Fruit fly (Drosophila melanogaster) whole organism, embryonic: ENCODE results near the gene Bacc.

Experiments used
- Adf1 ChIP-seq: fragments of 200-800 bp; sonication (Bioruptor generic); IDR thresholded peaks from 2 replicates; pipeline ENCODE4 v1.3.6; 2022; ENCODE audit warnings: missing biosample characterization, missing genetic modification characterization
- BEAF-32 ChIP-seq: fragments of 200-800 bp; sonication (Bioruptor generic); optimal IDR thresholded peaks from 3 replicates; lab custom pipeline; 2017; ENCODE audit warnings: missing biosample characterization, missing genetic modification characterization, mild to moderate bottlenecking, moderate library complexity, missing genetic modification reagents
- CG11085 ChIP-seq: fragments of 200-800 bp; sonication (Bioruptor generic); IDR thresholded peaks from 2 replicates; pipeline ENCODE4 v1.3.6; 2022; ENCODE audit warnings: missing biosample characterization, missing genetic modification characterization
- CG11695 ChIP-seq: fragments of 200-800 bp; sonication (Bioruptor generic); IDR thresholded peaks from 3 replicates; pipeline ENCODE4 v1.3.6; 2022; ENCODE audit warnings: missing biosample characterization, missing genetic modification characterization
- CG12236 ChIP-seq: fragments of 200-800 bp; sonication (Bioruptor generic); optimal IDR thresholded peaks from 2 replicates; lab custom pipeline; 2016; ENCODE audit warnings: missing biosample characterization, missing genetic modification characterization
- CG13287 ChIP-seq: fragments of 200-800 bp; sonication (Bioruptor generic); IDR thresholded peaks from 2 replicates; pipeline ENCODE4 v1.3.6; 2022; ENCODE audit warnings: missing biosample characterization, missing genetic modification characterization; ENCODE audit not compliant: partially characterized antibody
- CG15514 ChIP-seq: fragments of 200-800 bp; sonication (Bioruptor generic); optimal IDR thresholded peaks from 3 replicates; lab custom pipeline; 2017; ENCODE audit warnings: missing biosample characterization, missing genetic modification characterization, mild to moderate bottlenecking, moderate library complexity, missing genetic modification reagents
- CG17385 ChIP-seq: fragments of 200-800 bp; sonication (Bioruptor generic); optimal IDR thresholded peaks from 3 replicates; lab custom pipeline; 2018; ENCODE audit warnings: missing biosample characterization, mild to moderate bottlenecking, missing genetic modification characterization
- CG2116 ChIP-seq: fragments of 200-800 bp; sonication (Bioruptor generic); optimal IDR thresholded peaks from 3 replicates; lab custom pipeline; 2018; ENCODE audit warnings: missing biosample characterization, mild to moderate bottlenecking, missing genetic modification characterization
- CG30020 ChIP-seq: fragments of 200-800 bp; optimal IDR thresholded peaks from 2 replicates; lab custom pipeline; 2019; ENCODE audit warnings: missing biosample characterization, mild to moderate bottlenecking, missing genetic modification characterization, moderate library complexity
- CG30403 ChIP-seq: fragments of 200-800 bp; sonication (Bioruptor generic); optimal IDR thresholded peaks from 3 replicates; lab custom pipeline; 2016; ENCODE audit warnings: missing biosample characterization, missing genetic modification characterization
- CG31365 ChIP-seq: fragments of 200-800 bp; sonication (Bioruptor generic); optimal IDR thresholded peaks from 2 replicates; lab custom pipeline; 2018; ENCODE audit warnings: missing biosample characterization, mild to moderate bottlenecking, missing genetic modification characterization
- CG3847 ChIP-seq: fragments of 200-800 bp; sonication (Bioruptor generic); IDR thresholded peaks from 2 replicates; pipeline ENCODE4 v1.3.6; 2022; ENCODE audit warnings: missing biosample characterization, missing genetic modification characterization
- CG4282 ChIP-seq: fragments of 200-800 bp; sonication (Bioruptor generic); optimal IDR thresholded peaks from 2 replicates; lab custom pipeline; 2016; ENCODE audit warnings: missing biosample characterization, missing genetic modification characterization
- CG4328 ChIP-seq: fragments of 200-800 bp; sonication (Bioruptor generic); optimal IDR thresholded peaks from 3 replicates; lab custom pipeline; 2017; ENCODE audit warnings: missing biosample characterization, missing genetic modification reagents, missing genetic modification characterization
- CG5245 ChIP-seq: fragments of 200-800 bp; sonication (Bioruptor generic); optimal IDR thresholded peaks from 3 replicates; lab custom pipeline; 2016; ENCODE audit warnings: missing biosample characterization, missing genetic modification characterization
- CG6683 ChIP-seq: fragments of 200-800 bp; sonication (Bioruptor generic); optimal IDR thresholded peaks from 2 replicates; lab custom pipeline; 2017; ENCODE audit warnings: missing biosample characterization, mild to moderate bottlenecking, missing genetic modification characterization, missing genetic modification reagents
- CG7928 ChIP-seq: fragments of 200-800 bp; sonication (Bioruptor generic); optimal IDR thresholded peaks from 2 replicates; lab custom pipeline; 2017; ENCODE audit warnings: missing biosample characterization, mild to moderate bottlenecking, missing genetic modification characterization
- CG9437 ChIP-seq: fragments of 200-800 bp; sonication (Bioruptor generic); optimal IDR thresholded peaks from 2 replicates; lab custom pipeline; 2018; ENCODE audit warnings: missing biosample characterization, mild to moderate bottlenecking, missing genetic modification characterization
- CHES-1-like ChIP-seq: fragments of 200-800 bp; sonication (Bioruptor generic); optimal IDR thresholded peaks from 2 replicates; lab custom pipeline; 2016; ENCODE audit warnings: missing biosample characterization, missing genetic modification characterization
- Dbx ChIP-seq: fragments of 200-800 bp; sonication (Bioruptor generic); IDR thresholded peaks from 3 replicates; pipeline ENCODE4 v1.3.6; 2022; ENCODE audit warnings: missing biosample characterization, missing genetic modification characterization
- Dip3 ChIP-seq: fragments of 200-800 bp; sonication (Bioruptor generic); optimal IDR thresholded peaks from 3 replicates; lab custom pipeline; 2016; ENCODE audit warnings: missing biosample characterization, missing genetic modification characterization
- Dll ChIP-seq: fragments of 200-800 bp; sonication (Bioruptor generic); IDR thresholded peaks from 4 replicates; pipeline ENCODE4 v1.3.6; 2022; ENCODE audit warnings: missing biosample characterization, missing genetic modification characterization; ENCODE audit not compliant: partially characterized antibody
- Med ChIP-seq: fragments of 200-800 bp; sonication (Bioruptor generic); peaks from one replicate; lab custom pipeline; 2016; ENCODE audit warnings: missing biosample characterization, missing genetic modification characterization, mild to moderate bottlenecking, inconsistent platforms, moderate library complexity
- Optix ChIP-seq: fragments of 200-800 bp; sonication (Bioruptor generic); IDR thresholded peaks from 3 replicates; pipeline ENCODE4 v1.3.6; 2022; ENCODE audit warnings: missing biosample characterization, missing genetic modification characterization
- Pdp1 ChIP-seq, 2 experiments: fragments of 200-800 bp; sonication (Bioruptor generic); optimal IDR thresholded peaks; 3 replicates each; lab custom pipeline; 2016; ENCODE audit warnings: missing biosample characterization in 2 of 2, missing genetic modification characterization in 2 of 2, mild to moderate bottlenecking in 1 of 2, moderate library complexity in 1 of 2
- Side ChIP-seq: fragments of 200-800 bp; sonication (Bioruptor generic); optimal IDR thresholded peaks from 2 replicates; lab custom pipeline; 2016; ENCODE audit warnings: missing biosample characterization, missing genetic modification characterization
- Sin3A ChIP-seq: fragments of >200 bp; optimal IDR thresholded peaks from 2 replicates; lab custom pipeline; 2018
- Sox100B ChIP-seq: fragments of 200-800 bp; sonication (Bioruptor generic); optimal IDR thresholded peaks from 3 replicates; lab custom pipeline; 2018; ENCODE audit warnings: missing biosample characterization, mild to moderate bottlenecking, missing genetic modification characterization
- Sry-δ ChIP-seq: fragments of 200-800 bp; sonication (Bioruptor generic); optimal IDR thresholded peaks from 2 replicates; lab custom pipeline; 2016; ENCODE audit warnings: missing biosample characterization, missing genetic modification characterization
- Xbp1 ChIP-seq: fragments of 200-800 bp; sonication (Bioruptor generic); optimal IDR thresholded peaks from 3 replicates; lab custom pipeline; 2016; ENCODE audit warnings: missing biosample characterization, mild to moderate bottlenecking, missing genetic modification characterization
- aop ChIP-seq: fragments of 200-800 bp; sonication (Bioruptor generic); IDR thresholded peaks from 2 replicates; pipeline ENCODE4 v1.3.6; 2022; ENCODE audit warnings: missing biosample characterization, missing genetic modification characterization
- br ChIP-seq: fragments of >200 bp; optimal IDR thresholded peaks from 2 replicates; lab custom pipeline; 2017
- chinmo ChIP-seq: fragments of 200-800 bp; sonication (Bioruptor generic); IDR thresholded peaks from 4 replicates; pipeline ENCODE4 v1.3.6; 2022; ENCODE audit warnings: missing biosample characterization, missing genetic modification characterization; ENCODE audit not compliant: partially characterized antibody
- dysf ChIP-seq: fragments of 200-800 bp; sonication (Bioruptor generic); IDR thresholded peaks from 3 replicates; pipeline ENCODE4 v1.3.6; 2022; ENCODE audit warnings: missing biosample characterization, missing genetic modification characterization
- ftz-f1 ChIP-seq: fragments of 200-800 bp; sonication (Bioruptor generic); optimal IDR thresholded peaks from 2 replicates; lab custom pipeline; 2016; ENCODE audit warnings: missing biosample characterization, missing genetic modification characterization
- gce ChIP-seq: fragments of 200-800 bp; sonication (Bioruptor generic); IDR thresholded peaks from 3 replicates; pipeline ENCODE4 v1.3.6; 2022; ENCODE audit warnings: missing biosample characterization, missing genetic modification characterization
- ham ChIP-seq: fragments of 200-800 bp; sonication (Bioruptor generic); IDR thresholded peaks from 2 replicates; pipeline ENCODE4 v1.3.6; 2022; ENCODE audit warnings: missing biosample characterization, missing genetic modification characterization
- her ChIP-seq: fragments of 200-800 bp; sonication (Bioruptor generic); optimal IDR thresholded peaks from 2 replicates; lab custom pipeline; 2016; ENCODE audit warnings: missing biosample characterization, missing genetic modification characterization
- kni ChIP-seq: fragments of 200-800 bp; sonication (Bioruptor generic); optimal IDR thresholded peaks from 3 replicates; lab custom pipeline; 2017; ENCODE audit warnings: mild to moderate bottlenecking, missing biosample characterization, missing genetic modification reagents, missing genetic modification characterization
- lilli ChIP-seq: fragments of 200-800 bp; sonication (Bioruptor generic); optimal IDR thresholded peaks from 3 replicates; lab custom pipeline; 2016; ENCODE audit warnings: missing biosample characterization, missing genetic modification characterization
- odd ChIP-seq: fragments of 200-800 bp; sonication (Bioruptor generic); optimal IDR thresholded peaks from 2 replicates; lab custom pipeline; 2017; ENCODE audit warnings: missing biosample characterization, mild to moderate bottlenecking, missing genetic modification characterization
- onecut ChIP-seq: fragments of 200-800 bp; sonication (Bioruptor generic); IDR thresholded peaks from 2 replicates; pipeline ENCODE4 v1.3.6; 2022; ENCODE audit warnings: missing biosample characterization, missing genetic modification characterization
- scrt ChIP-seq: fragments of 200-800 bp; sonication (Bioruptor generic); optimal IDR thresholded peaks from 2 replicates; lab custom pipeline; 2018; ENCODE audit warnings: missing biosample characterization, mild to moderate bottlenecking, missing genetic modification characterization, moderate library complexity
- sens ChIP-seq: fragments of 200-800 bp; sonication (Bioruptor generic); peaks from one replicate; lab custom pipeline; 2016; ENCODE audit warnings: missing biosample characterization, missing genetic modification characterization
- sr ChIP-seq: fragments of 200-800 bp; sonication (Bioruptor generic); IDR thresholded peaks from 3 replicates; pipeline ENCODE4 v1.3.6; 2022; ENCODE audit warnings: missing biosample characterization, missing genetic modification characterization
- trh ChIP-seq: fragments of 200-800 bp; sonication (Bioruptor generic); optimal IDR thresholded peaks from 2 replicates; lab custom pipeline; 2016; ENCODE audit warnings: missing biosample characterization, missing genetic modification characterization
- zen2 ChIP-seq: fragments of 200-800 bp; sonication (Bioruptor generic); IDR thresholded peaks from 3 replicates; pipeline ENCODE4 v1.3.6; 2022; ENCODE audit warnings: missing biosample characterization, missing genetic modification characterization; ENCODE audit not compliant: partially characterized antibody
- zfh2 ChIP-seq: fragments of 200-800 bp; sonication (Bioruptor generic); optimal IDR thresholded peaks from 2 replicates; lab custom pipeline; 2016; ENCODE audit warnings: missing biosample characterization, missing genetic modification characterization

The Bacc gene

DNA sequence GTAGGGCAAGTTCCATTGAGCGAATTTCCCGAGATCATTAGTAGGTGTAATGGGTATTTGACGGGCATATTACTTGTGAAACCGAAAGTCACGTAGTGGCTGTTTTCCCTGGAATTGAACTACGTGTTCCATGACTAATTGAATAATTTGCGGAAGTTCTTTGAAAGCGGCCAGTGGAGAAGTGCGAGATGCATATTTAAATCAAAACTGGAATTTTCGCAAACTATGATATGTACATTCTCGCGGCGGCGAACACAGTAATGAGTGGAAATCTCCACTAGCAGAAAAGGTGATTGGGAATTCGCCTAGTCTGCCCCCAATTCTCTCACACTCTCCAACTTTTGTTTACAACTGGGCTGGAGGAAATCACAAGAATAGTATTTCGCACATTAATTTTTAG lies 17.3 kb upstream of the Bacc start (continued):
- TF ChIP-seq CG7928 (GFP tag; lab: Kevin White, UChicago): no peak
- peak; percentile 12 for TF ChIP-seq CHES-1-like (GFP tag; lab: Kevin White, UChicago)
- no peak for TF ChIP-seq Optix (GFP tag; lab: Robert Waterston, UW)
- no peak for TF ChIP-seq CG11695 (GFP tag; lab: Robert Waterston, UW)
- no peak for TF ChIP-seq Xbp1 (GFP tag; lab: Kevin White, UChicago)
- peak; percentile 57 for TF ChIP-seq zfh2 (GFP tag; lab: Kevin White, UChicago)
- peak; percentile 7 for TF ChIP-seq CG30403 (GFP tag; lab: Kevin White, UChicago)
- TF ChIP-seq CG4282: no peak
- no peak for TF ChIP-seq CG13287 (GFP tag; lab: Robert Waterston, UW)
- no peak for TF ChIP-seq CG4328 (GFP tag; lab: Kevin White, UChicago)

DNA sequence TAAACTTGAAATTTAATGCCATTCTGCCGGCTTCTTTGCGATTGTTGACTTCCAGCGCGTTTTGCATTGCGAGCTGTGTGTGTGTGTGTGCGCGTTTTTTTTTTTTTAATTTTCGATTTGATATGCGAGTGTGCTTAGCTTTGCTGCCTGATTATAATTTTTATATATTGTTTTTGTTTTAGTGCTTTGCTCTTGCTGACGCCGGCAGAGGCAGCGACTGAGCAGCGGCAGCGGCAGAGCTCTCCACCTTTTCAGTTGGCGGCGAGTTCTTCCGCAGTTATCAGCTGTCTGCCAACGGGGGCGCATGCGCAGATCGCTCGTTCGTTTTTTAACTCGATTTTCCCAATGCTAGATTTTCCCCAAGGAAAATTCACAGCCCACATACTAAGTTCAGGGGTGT lies 16.7 kb upstream of the Bacc start:
- TF ChIP-seq CG31365 (tag; lab: Kevin White, UChicago): no peak
- TF ChIP-seq sens (GFP tag; lab: Kevin White, UChicago): peak; percentile 40
- TF ChIP-seq aop: no peak
- no peak for TF ChIP-seq zen2 (GFP tag; lab: Robert Waterston, UW)
- TF ChIP-seq Side: no peak
- TF ChIP-seq Adf1 (GFP tag; lab: Robert Waterston, UW): peak; percentile 87
- TF ChIP-seq Dbx (GFP tag; lab: Robert Waterston, UW): 0 out of 3 replicates have a peak, but pooled peaks have one; percentile 6
- no peak for TF ChIP-seq Dip3
- no peak for TF ChIP-seq onecut (GFP tag; lab: Robert Waterston, UW)
- TF ChIP-seq sr (GFP tag; lab: Robert Waterston, UW): no peak
- peak; percentile 63; the same call in 1 of the 4 replicates for TF ChIP-seq chinmo (GFP tag; lab: Robert Waterston, UW)
- TF ChIP-seq dysf: peak; percentile 11; the same call in 1 of the 3 replicates
- TF ChIP-seq ham (GFP tag; lab: Robert Waterston, UW): no peak

dm6 chr2L:2737561-2737960 lies 14.7 kb upstream of the Bacc start:
- TF ChIP-seq CG12236 (no peak), CG5245 (GFP tag; lab: Kevin White, UChicago) (no peak), scrt (GFP tag; lab: Kevin White, UChicago) (no peak), CG6683 (GFP tag; lab: Kevin White, UChicago) (no peak), odd (no peak), br (no peak), trh (GFP tag; lab: Kevin White, UChicago) (no peak), gce (no peak), Med (GFP tag; lab: Kevin White, UChicago) (no peak), CG9437 (GFP tag; lab: Kevin White, UChicago) (no peak), CG30020 (tag; lab: Kevin White, UChicago) (no peak)

- TF ChIP-seq BEAF-32 (GFP tag; lab: Kevin White, UChicago): peak; percentile 41
- TF ChIP-seq ftz-f1: peak; percentile 39
- TF ChIP-seq CG3847 (GFP tag; lab: Robert Waterston, UW): peak; percentile 74
- no peak for TF ChIP-seq kni (GFP tag; lab: Kevin White, UChicago)
- TF ChIP-seq Sox100B: no peak
- TF ChIP-seq lilli (GFP tag; lab: Kevin White, UChicago): peak; percentile 35
- no peak for TF ChIP-seq CG11085 (GFP tag; lab: Robert Waterston, UW)
- TF ChIP-seq her (GFP tag; lab: Kevin White, UChicago): peak; percentile 100
- peak; percentile 41 for TF ChIP-seq Sin3A (lab: Kevin White, UChicago)
- peak in 1 of 2 experiments; percentile 91 for TF ChIP-seq Pdp1 (GFP tag; optimal IDR thresholded peaks at IDR 0.05; lab: Kevin White, UChicago)
- TF ChIP-seq Dll (GFP tag; lab: Robert Waterston, UW): no peak
- peak; percentile 36 for TF ChIP-seq Sry-δ (GFP tag; lab: Kevin White, UChicago)
- peak; percentile 100 for TF ChIP-seq CG9437 (GFP tag; lab: Kevin White, UChicago)
- no peak for TF ChIP-seq CG17385
- peak; percentile 77 for TF ChIP-seq CG15514 (GFP tag; lab: Kevin White, UChicago)
- TF ChIP-seq sens (GFP tag; lab: Kevin White, UChicago): peak; percentile 81
- peak; percentile 68 for TF ChIP-seq CG2116 (GFP tag; lab: Kevin White, UChicago)
These were observed 12.4 kb upstream of the Bacc start, which contains the start of gene Hrs for dm6 chr2L:2739820-2740230. Gene Hrs, plus strand, starts transcription at chr2L:2739986.
